Worm (Caenorhabditis elegans): Measurements from ENCODE around the gene gid-8.

Gene gid-8

ce11 chrV:1471977-1472376 is 4.4 kb downstream of the gid-8 start:
- TF ChIP-seq lin-39 (tag; optimal IDR thresholded peaks at IDR 0.05) (no peak), skn-1 (tag; optimal IDR thresholded peaks at IDR 0.05) (peak; percentile 10), zip-4 (GFP tag; optimal IDR thresholded peaks at IDR 0.05) (peak; percentile 58)

ce11 chrV:1472569-1472968 is 5.0 kb downstream of the gid-8 start:
- no peak for TF ChIP-seq pax-3 (tag; optimal IDR thresholded peaks at IDR 0.05)
- no peak for TF ChIP-seq nhr-237 (tag; optimal IDR thresholded peaks at IDR 0.05)
- no peak for TF ChIP-seq lin-13 (GFP tag; optimal IDR thresholded peaks at IDR 0.05)
- no peak for TF ChIP-seq dpl-1 (GFP tag; optimal IDR thresholded peaks at IDR 0.05)
- TF ChIP-seq unc-86 (tag; optimal IDR thresholded peaks at IDR 0.05): no peak
- TF ChIP-seq pag-3 (tag; optimal IDR thresholded peaks at IDR 0.05; ENCODE audit: borderline replicate concordance, insufficient read depth): no peak
- no peak for TF ChIP-seq ces-1 (GFP tag; optimal IDR thresholded peaks at IDR 0.05)
- peak; percentile 73 for TF ChIP-seq nhr-85 (tag)
- TF ChIP-seq jun-1 (tag; optimal IDR thresholded peaks at IDR 0.05): no peak
- no peak for TF ChIP-seq mdl-1 (tag; optimal IDR thresholded peaks at IDR 0.05)
- TF ChIP-seq aha-1 (tag; optimal IDR thresholded peaks at IDR 0.05): no peak
- peak; percentile 48 for TF ChIP-seq mep-1 (tag; optimal IDR thresholded peaks at IDR 0.05)
- TF ChIP-seq swsn-7 (tag; optimal IDR thresholded peaks at IDR 0.05): no peak
- no peak for TF ChIP-seq nhr-28 (tag; optimal IDR thresholded peaks at IDR 0.05)
- TF ChIP-seq egl-13 (tag; optimal IDR thresholded peaks at IDR 0.05): no peak
- TF ChIP-seq lin-14 (GFP tag; optimal IDR thresholded peaks at IDR 0.05): peak; percentile 71
- TF ChIP-seq fkh-10 (GFP tag; optimal IDR thresholded peaks at IDR 0.05): no peak
- TF ChIP-seq blmp-1 (tag; optimal IDR thresholded peaks at IDR 0.05): no peak
- peak; percentile 36 for TF ChIP-seq dsc-1 (tag; optimal IDR thresholded peaks at IDR 0.05)
- TF ChIP-seq snpc-4 (tag; optimal IDR thresholded peaks at IDR 0.05): no peak
- no peak for TF ChIP-seq irx-1 (tag; optimal IDR thresholded peaks at IDR 0.05)
- no peak for TF ChIP-seq unc-30 (tag; optimal IDR thresholded peaks at IDR 0.05)
- no peak for TF ChIP-seq sox-4 (tag; optimal IDR thresholded peaks at IDR 0.05)
- TF ChIP-seq elt-3 (tag; optimal IDR thresholded peaks at IDR 0.05): no peak
- no peak for TF ChIP-seq nhr-76 (tag; optimal IDR thresholded peaks at IDR 0.05)
- peak; percentile 16 for TF ChIP-seq nhr-71 (tag; optimal IDR thresholded peaks at IDR 0.05)
- no peak for TF ChIP-seq unc-130 (tag; optimal IDR thresholded peaks at IDR 0.05)
- TF ChIP-seq alr-1 (tag; optimal IDR thresholded peaks at IDR 0.05; ENCODE audit: borderline replicate concordance): no peak
- TF ChIP-seq rnt-1 (tag; optimal IDR thresholded peaks at IDR 0.05): no peak
- no peak for TF ChIP-seq ceh-88 (GFP tag; IDR thresholded peaks at IDR 0.05)

ce11 chrV:1474486-1475125 is 7.1 kb downstream of the gid-8 start, which contains the start of the genes F53E2.2 and unc-60:
Gene F53E2.2, plus strand, starts transcription at chrV:1475086.
Gene unc-60, plus strand, starts transcription at chrV:1475086.
- TF ChIP-seq fkh-8 (tag; optimal IDR thresholded peaks at IDR 0.05): peak; percentile 45
- no peak for TF ChIP-seq fkh-4 (tag; optimal IDR thresholded peaks at IDR 0.05; ENCODE audit: borderline replicate concordance)
- TF ChIP-seq nhr-85 (tag): peak; percentile 74
- TF ChIP-seq efl-1 (optimal IDR thresholded peaks at IDR 0.05): peak; percentile 49 to 57
- peak; percentile 40 to 93 for TF ChIP-seq efl-1 (GFP tag; optimal IDR thresholded peaks at IDR 0.05 in 1 of 2)
- peak; percentile 40 for TF ChIP-seq nhr-20 (tag; optimal IDR thresholded peaks at IDR 0.05)
- TF ChIP-seq aly-2 (tag; optimal IDR thresholded peaks at IDR 0.05): no peak
- no peak for TF ChIP-seq C34B4.2 (tag; optimal IDR thresholded peaks at IDR 0.05)
- TF ChIP-seq lin-14 (GFP tag; optimal IDR thresholded peaks at IDR 0.05): peak; percentile 98
- peak; percentile 35 for TF ChIP-seq C16A3.4 (tag; optimal IDR thresholded peaks at IDR 0.05)
- TF ChIP-seq swsn-7 (tag; optimal IDR thresholded peaks at IDR 0.05): peak; percentile 60
- TF ChIP-seq unc-62 (GFP tag; optimal IDR thresholded peaks at IDR 0.05): no peak
- peak; percentile 59 for TF ChIP-seq nhr-77 (tag; optimal IDR thresholded peaks at IDR 0.05)
- TF ChIP-seq mef-2 (tag; optimal IDR thresholded peaks at IDR 0.05): no peak
- TF ChIP-seq sptf-1 (tag; optimal IDR thresholded peaks at IDR 0.05): no peak
- no peak for TF ChIP-seq pag-3 (tag; optimal IDR thresholded peaks at IDR 0.05; ENCODE audit: borderline replicate concordance, insufficient read depth)
- no peak for TF ChIP-seq ces-1 (GFP tag; optimal IDR thresholded peaks at IDR 0.05)
- peak; percentile 15 to 56 for TF ChIP-seq lsy-2 (tag; optimal IDR thresholded peaks at IDR 0.05)
- TF ChIP-seq nhr-237 (tag; optimal IDR thresholded peaks at IDR 0.05): no peak
- TF ChIP-seq mep-1 (tag; optimal IDR thresholded peaks at IDR 0.05): peak; percentile 59
- TF ChIP-seq rnt-1 (tag; optimal IDR thresholded peaks at IDR 0.05): peak; percentile 49
- peak; percentile 34 to 46 for TF ChIP-seq egl-27 (tag; optimal IDR thresholded peaks at IDR 0.05)
- TF ChIP-seq nhr-90 (tag; optimal IDR thresholded peaks at IDR 0.05; ENCODE audit: poor library complexity): peak; percentile 25
- peak; percentile 68 for TF ChIP-seq jun-1 (tag; optimal IDR thresholded peaks at IDR 0.05)
- TF ChIP-seq unc-86 (tag; optimal IDR thresholded peaks at IDR 0.05): peak; percentile 65
- no peak for TF ChIP-seq unc-30 (tag; optimal IDR thresholded peaks at IDR 0.05)
- TF ChIP-seq nhr-47 (tag; optimal IDR thresholded peaks at IDR 0.05): peak; percentile 72

Measured in whole organism, L1 larva.